Fruit fly (Drosophila melanogaster) whole organism, prepupa: Measurements from ENCODE around the gene CG4218.

Source experiments
- CG10669 ChIP-seq: fragments of 200-800 bp; sonication (Bioruptor generic); optimal IDR thresholded peaks from 3 replicates; lab custom pipeline; 2018; ENCODE audit warnings: missing biosample characterization, mild to moderate bottlenecking, missing genetic modification characterization, moderate library complexity
- CG11294 ChIP-seq: fragments of 200-800 bp; sonication (Bioruptor generic); IDR thresholded peaks from 2 replicates; pipeline ENCODE4 v1.3.6; 2022; ENCODE audit warnings: missing biosample characterization, missing genetic modification characterization
- CG11762 ChIP-seq: fragments of 200-800 bp; sonication (Bioruptor generic); optimal IDR thresholded peaks from 3 replicates; lab custom pipeline; 2016; ENCODE audit warnings: missing biosample characterization, missing genetic modification characterization; ENCODE audit not compliant: insufficient read depth
- CG11902 ChIP-seq: fragments of 200-800 bp; sonication (Bioruptor generic); optimal IDR thresholded peaks from 3 replicates; lab custom pipeline; 2016; ENCODE audit warnings: missing biosample characterization, missing genetic modification characterization
- CG1621 ChIP-seq: fragments of 200-800 bp; sonication (Bioruptor generic); optimal IDR thresholded peaks from 3 replicates; lab custom pipeline; 2018; ENCODE audit warnings: missing biosample characterization, mild to moderate bottlenecking, missing genetic modification characterization
- CG3032 ChIP-seq: fragments of 200-800 bp; optimal IDR thresholded peaks from 2 replicates; lab custom pipeline; 2019; ENCODE audit warnings: missing biosample characterization, mild to moderate bottlenecking, missing genetic modification characterization, moderate library complexity
- CG31627 ChIP-seq: fragments of 200-800 bp; sonication (Bioruptor generic); optimal IDR thresholded peaks from 3 replicates; lab custom pipeline; 2016; ENCODE audit warnings: missing biosample characterization, missing genetic modification characterization
- CG32006 ChIP-seq: fragments of 200-800 bp; sonication (Bioruptor generic); optimal IDR thresholded peaks from 3 replicates; lab custom pipeline; 2017; ENCODE audit warnings: missing biosample characterization, mild to moderate bottlenecking, missing genetic modification characterization
- CG34406 ChIP-seq: fragments of 200-800 bp; sonication (Bioruptor generic); optimal IDR thresholded peaks from 3 replicates; lab custom pipeline; 2016; ENCODE audit warnings: missing biosample characterization, missing genetic modification characterization
- CG3919 ChIP-seq: fragments of 200-800 bp; sonication (Bioruptor generic); optimal IDR thresholded peaks from 3 replicates; lab custom pipeline; 2016; ENCODE audit warnings: missing biosample characterization, missing genetic modification characterization
- CG6163 ChIP-seq: fragments of 200-800 bp; sonication (Bioruptor generic); IDR thresholded peaks from 3 replicates; pipeline ENCODE4 v1.3.6; 2022; ENCODE audit warnings: missing biosample characterization, missing genetic modification characterization
- CG6276 ChIP-seq: fragments of 200-800 bp; sonication (Bioruptor generic); optimal IDR thresholded peaks from 2 replicates; lab custom pipeline; 2017; ENCODE audit warnings: missing biosample characterization, mild to moderate bottlenecking, missing genetic modification characterization
- CG6792 ChIP-seq: fragments of 200-800 bp; sonication (Bioruptor generic); optimal IDR thresholded peaks from 3 replicates; lab custom pipeline; 2016; ENCODE audit warnings: missing biosample characterization, missing genetic modification characterization
- CG6808 ChIP-seq: fragments of 200-800 bp; sonication (Bioruptor generic); optimal IDR thresholded peaks from 3 replicates; lab custom pipeline; 2017; ENCODE audit warnings: missing biosample characterization, missing genetic modification characterization, mild to moderate bottlenecking, moderate library complexity, missing genetic modification reagents
- CG6854 ChIP-seq: fragments of 200-800 bp; sonication (Bioruptor generic); optimal IDR thresholded peaks from 2 replicates; lab custom pipeline; 2017; ENCODE audit warnings: missing biosample characterization, mild to moderate bottlenecking, missing genetic modification characterization
- CG8119 ChIP-seq: fragments of 200-800 bp; sonication (Bioruptor generic); IDR thresholded peaks from 3 replicates; pipeline ENCODE4 v1.3.6; 2022; ENCODE audit warnings: missing biosample characterization, missing genetic modification characterization
- CG8319 ChIP-seq: fragments of 200-800 bp; sonication (Bioruptor generic); optimal IDR thresholded peaks from 3 replicates; lab custom pipeline; 2016; ENCODE audit warnings: missing biosample characterization, missing genetic modification characterization
- CG9139 ChIP-seq: fragments of 200-800 bp; sonication (Bioruptor generic); optimal IDR thresholded peaks from 3 replicates; lab custom pipeline; 2017; ENCODE audit warnings: missing biosample characterization, mild to moderate bottlenecking, missing genetic modification characterization
- Eip75B ChIP-seq: fragments of 200-800 bp; sonication (Bioruptor generic); optimal IDR thresholded peaks from 3 replicates; lab custom pipeline; 2016; ENCODE audit warnings: missing biosample characterization, missing genetic modification characterization
- Eip78C ChIP-seq: fragments of 200-800 bp; sonication (Bioruptor generic); peaks from one replicate; lab custom pipeline; 2016; ENCODE audit warnings: missing biosample characterization, missing genetic modification characterization
- Eip93F ChIP-seq: fragments of 200-800 bp; sonication (Bioruptor generic); optimal IDR thresholded peaks from 2 replicates; lab custom pipeline; 2016; ENCODE audit warnings: missing biosample characterization, mild to moderate bottlenecking, missing genetic modification characterization
- Ets21C ChIP-seq: fragments of 200-800 bp; sonication (Bioruptor generic); optimal IDR thresholded peaks from 3 replicates; lab custom pipeline; 2016; ENCODE audit warnings: missing biosample characterization, missing genetic modification characterization
- Ets96B ChIP-seq: fragments of 200-800 bp; optimal IDR thresholded peaks from 2 replicates; lab custom pipeline; 2019; ENCODE audit warnings: missing biosample characterization, mild to moderate bottlenecking, missing genetic modification characterization, moderate library complexity
- Gug ChIP-seq: fragments of 200-800 bp; sonication (Bioruptor generic); IDR thresholded peaks from 2 replicates; pipeline ENCODE4 v1.3.6; 2022; ENCODE audit warnings: missing biosample characterization, missing genetic modification characterization
- Hr38 ChIP-seq: sonication (Bioruptor generic); optimal IDR thresholded peaks from 2 replicates; lab custom pipeline; 2016; ENCODE audit warnings: missing biosample characterization, missing genetic modification characterization
- Hr39 ChIP-seq: fragments of 200-800 bp; sonication (Bioruptor generic); optimal IDR thresholded peaks from 2 replicates; lab custom pipeline; 2016; ENCODE audit warnings: missing biosample characterization, missing genetic modification characterization
- Hr4 ChIP-seq: fragments of 200-800 bp; sonication (Bioruptor generic); optimal IDR thresholded peaks from 3 replicates; lab custom pipeline; 2016; ENCODE audit warnings: missing biosample characterization, missing genetic modification characterization
- Lpt ChIP-seq: fragments of 200-800 bp; sonication (Bioruptor generic); optimal IDR thresholded peaks from 3 replicates; lab custom pipeline; 2016; ENCODE audit warnings: missing biosample characterization, missing genetic modification characterization
- OdsH ChIP-seq: fragments of 200-800 bp; sonication (Bioruptor generic); optimal IDR thresholded peaks from 3 replicates; lab custom pipeline; 2016; ENCODE audit warnings: missing biosample characterization, missing genetic modification characterization
- Smox ChIP-seq: fragments of 200-800 bp; sonication (Bioruptor generic); optimal IDR thresholded peaks from 3 replicates; lab custom pipeline; 2016; ENCODE audit warnings: missing biosample characterization, missing genetic modification characterization
- Sox15 ChIP-seq: fragments of 200-800 bp; sonication (Bioruptor generic); optimal IDR thresholded peaks from 3 replicates; lab custom pipeline; 2016; ENCODE audit warnings: missing biosample characterization, missing genetic modification characterization
- achi ChIP-seq: fragments of 200-800 bp; sonication (Bioruptor generic); optimal IDR thresholded peaks from 3 replicates; lab custom pipeline; 2016; ENCODE audit warnings: missing biosample characterization, missing genetic modification characterization
- acj6 ChIP-seq: fragments of 200-800 bp; sonication (Bioruptor generic); optimal IDR thresholded peaks from 3 replicates; lab custom pipeline; 2016; ENCODE audit warnings: missing biosample characterization, missing genetic modification characterization
- cyc ChIP-seq: fragments of 200-800 bp; sonication (Bioruptor generic); optimal IDR thresholded peaks from 3 replicates; lab custom pipeline; 2016; ENCODE audit warnings: missing biosample characterization, missing genetic modification characterization
- dsx ChIP-seq: fragments of 200-800 bp; optimal IDR thresholded peaks from 3 replicates; lab custom pipeline; 2019; ENCODE audit warnings: missing biosample characterization, mild to moderate bottlenecking, missing genetic modification characterization, moderate library complexity; ENCODE audit not compliant: poor library complexity, severe bottlenecking
- eg ChIP-seq: fragments of 200-800 bp; sonication (Bioruptor generic); IDR thresholded peaks from 3 replicates; pipeline ENCODE4 v1.3.6; 2022; ENCODE audit warnings: missing biosample characterization, missing genetic modification characterization
- fd59A ChIP-seq: fragments of 200-800 bp; sonication (Bioruptor generic); optimal IDR thresholded peaks from 2 replicates; lab custom pipeline; 2017; ENCODE audit warnings: missing biosample characterization, mild to moderate bottlenecking, missing genetic modification characterization, missing genetic modification reagents
- fd85E ChIP-seq: fragments of 200-800 bp; sonication (Bioruptor generic); optimal IDR thresholded peaks from 3 replicates; lab custom pipeline; 2016; ENCODE audit warnings: missing biosample characterization, missing genetic modification characterization
- lz ChIP-seq: fragments of 200-800 bp; sonication (Bioruptor generic); optimal IDR thresholded peaks from 3 replicates; lab custom pipeline; 2016; ENCODE audit warnings: missing biosample characterization, missing genetic modification characterization
- net ChIP-seq: fragments of 200-800 bp; sonication (Bioruptor generic); optimal IDR thresholded peaks from 3 replicates; lab custom pipeline; 2016; ENCODE audit warnings: missing biosample characterization, missing genetic modification characterization
- pdm3 ChIP-seq: fragments of 200-800 bp; sonication (Bioruptor generic); optimal IDR thresholded peaks from 3 replicates; lab custom pipeline; 2016; ENCODE audit warnings: missing biosample characterization, missing genetic modification characterization
- salr ChIP-seq, 2 experiments: fragments of 200-800 bp; sonication (Bioruptor generic); optimal IDR thresholded peaks; 3 replicates each; lab custom pipeline; 2016 to 2018; ENCODE audit warnings: missing biosample characterization in 2 of 2, missing genetic modification characterization in 2 of 2, mild to moderate bottlenecking in 1 of 2
- spab ChIP-seq: fragments of 200-800 bp; sonication (Bioruptor generic); optimal IDR thresholded peaks from 2 replicates; lab custom pipeline; 2017; ENCODE audit warnings: missing biosample characterization, mild to moderate bottlenecking, missing genetic modification characterization, missing genetic modification reagents
- svp ChIP-seq: fragments of 200-800 bp; sonication (Bioruptor generic); peaks from one replicate; lab custom pipeline; 2016; ENCODE audit warnings: missing biosample characterization, missing genetic modification characterization
- topi ChIP-seq: fragments of 200-800 bp; sonication (Bioruptor generic); optimal IDR thresholded peaks from 3 replicates; lab custom pipeline; 2016; ENCODE audit warnings: missing biosample characterization, missing genetic modification characterization
- vri ChIP-seq: fragments of 200-800 bp; sonication (Bioruptor generic); optimal IDR thresholded peaks from 3 replicates; lab custom pipeline; 2016; ENCODE audit warnings: missing biosample characterization, mild to moderate bottlenecking, missing genetic modification characterization

Gene CG4218

dm6 chr2L:14573216-14573909 lies 24.5 kb upstream of the CG4218 start (continued):
- TF ChIP-seq Ets21C: peak; percentile 78
- TF ChIP-seq lz (GFP tag; lab: Kevin White, UChicago): peak; percentile 88
- peak; percentile 67 for TF ChIP-seq CG8319 (GFP tag; lab: Kevin White, UChicago)
- TF ChIP-seq fd85E (GFP tag; lab: Kevin White, UChicago): peak; percentile 47
- TF ChIP-seq Hr39 (GFP tag; lab: Kevin White, UChicago): peak; percentile 79
- no peak for TF ChIP-seq CG9139 (GFP tag; lab: Kevin White, UChicago)
- TF ChIP-seq salr (GFP tag; optimal IDR thresholded peaks at IDR 0.05; lab: Kevin White, UChicago): peak in 1 of 2 experiments; percentile 0
- peak; percentile 81 for TF ChIP-seq Hr4 (GFP tag; lab: Kevin White, UChicago)
- TF ChIP-seq CG32006 (GFP tag; lab: Kevin White, UChicago): peak; percentile 63
- TF ChIP-seq Lpt (GFP tag; lab: Kevin White, UChicago): peak; percentile 28
- TF ChIP-seq CG6792 (GFP tag; lab: Kevin White, UChicago): peak; percentile 87
- TF ChIP-seq CG3032: peak; percentile 31

DNA sequence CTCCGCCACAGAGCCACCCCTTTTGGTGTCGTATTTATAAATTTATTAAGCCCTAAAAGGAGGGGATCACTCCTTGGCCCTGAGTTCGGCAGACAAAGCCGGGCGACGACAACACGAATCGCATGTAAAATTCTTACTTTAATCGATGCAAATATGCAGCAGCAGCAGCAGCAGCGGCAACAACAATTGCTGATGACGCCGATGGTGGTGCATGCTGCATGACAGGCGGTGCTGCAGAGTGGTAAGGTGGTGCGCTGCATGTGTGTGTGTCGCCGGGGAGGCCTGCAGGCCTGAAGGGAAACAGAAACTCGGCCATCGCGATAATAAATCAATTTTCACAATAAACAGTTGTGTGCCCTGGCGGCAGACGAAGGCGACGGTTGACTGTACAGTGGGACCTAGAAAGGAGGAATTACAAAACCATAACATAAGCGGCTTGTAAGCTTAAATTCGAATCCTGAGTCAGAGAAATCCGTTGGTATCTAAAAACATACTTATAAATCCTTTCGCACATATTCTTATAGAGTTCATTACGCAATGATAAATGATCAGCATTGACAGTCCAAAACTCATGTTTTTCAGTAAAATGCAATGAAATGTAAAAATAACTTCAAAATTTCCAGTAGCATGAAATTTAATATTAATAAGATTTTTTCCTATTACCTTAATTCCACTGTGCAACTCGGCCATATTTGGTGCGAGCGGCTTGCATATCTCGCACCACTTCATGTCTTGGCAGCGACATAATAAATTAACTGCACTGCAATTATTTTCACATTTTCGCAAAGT lies 23.0 kb upstream of the CG4218 start:
- no peak for TF ChIP-seq CG11902 (GFP tag; lab: Kevin White, UChicago)
- no peak for TF ChIP-seq CG1621 (tag; lab: Kevin White, UChicago)
- peak; percentile 29 for TF ChIP-seq CG10669 (GFP tag; lab: Kevin White, UChicago)
- TF ChIP-seq Eip93F: no peak
- peak; percentile 52 for TF ChIP-seq CG6808 (GFP tag; lab: Kevin White, UChicago)
- peak; percentile 13 for TF ChIP-seq CG3032
- no peak for TF ChIP-seq Ets96B
- no peak for TF ChIP-seq CG11294 (GFP tag; lab: Robert Waterston, UW)
- peak; percentile 53 for TF ChIP-seq achi (GFP tag; lab: Kevin White, UChicago)
- peak; percentile 25 for TF ChIP-seq CG32006 (GFP tag; lab: Kevin White, UChicago)
- no peak for TF ChIP-seq Gug (GFP tag; lab: Robert Waterston, UW)
- no peak for TF ChIP-seq vri
- no peak for TF ChIP-seq eg (GFP tag; lab: Robert Waterston, UW)
- peak; percentile 22 for TF ChIP-seq cyc (GFP tag; lab: Kevin White, UChicago)
- no peak for TF ChIP-seq CG6276 (GFP tag; lab: Kevin White, UChicago)
- TF ChIP-seq CG11762 (GFP tag; lab: Kevin White, UChicago): peak; percentile 19
- peak; percentile 27 for TF ChIP-seq spab (GFP tag; lab: Kevin White, UChicago)
- TF ChIP-seq fd59A (GFP tag; lab: Kevin White, UChicago): peak; percentile 53
- no peak for TF ChIP-seq CG9139 (GFP tag; lab: Kevin White, UChicago)
- TF ChIP-seq CG3919 (GFP tag; lab: Kevin White, UChicago): peak; percentile 8
- peak; percentile 60 for TF ChIP-seq Smox (GFP tag; lab: Kevin White, UChicago)
- peak; percentile 36 for TF ChIP-seq CG8319 (GFP tag; lab: Kevin White, UChicago)
- TF ChIP-seq CG8119 (GFP tag; lab: Robert Waterston, UW): peak; percentile 64; the same call in 2 of the 3 replicates
- TF ChIP-seq CG34406 (GFP tag; lab: Kevin White, UChicago): peak; percentile 37
- TF ChIP-seq Eip78C (GFP tag; lab: Kevin White, UChicago): peak; percentile 86
- TF ChIP-seq svp (GFP tag; lab: Kevin White, UChicago): peak; percentile 83
- peak; percentile 54 for TF ChIP-seq acj6
- TF ChIP-seq CG6854 (GFP tag; lab: Kevin White, UChicago): peak; percentile 39
- peak; percentile 43 for TF ChIP-seq CG6792 (GFP tag; lab: Kevin White, UChicago)
- peak; percentile 14 for TF ChIP-seq pdm3 (GFP tag; lab: Kevin White, UChicago)
- TF ChIP-seq topi (GFP tag; lab: Kevin White, UChicago): peak; percentile 22
- no peak for TF ChIP-seq fd85E (GFP tag; lab: Kevin White, UChicago)
- TF ChIP-seq Hr38 (GFP tag; lab: Kevin White, UChicago): no peak
- peak; percentile 16 for TF ChIP-seq net
- TF ChIP-seq Eip75B (GFP tag; lab: Kevin White, UChicago): peak; percentile 83
- peak; percentile 7 for TF ChIP-seq Sox15 (GFP tag; lab: Kevin White, UChicago)
- TF ChIP-seq CG31627 (GFP tag; lab: Kevin White, UChicago): peak; percentile 33
- TF ChIP-seq dsx (GFP tag; lab: Kevin White, UChicago): no peak
- TF ChIP-seq Ets21C: no peak
- TF ChIP-seq Hr4 (GFP tag; lab: Kevin White, UChicago): peak; percentile 21
- peak; percentile 9; the same call in 1 of the 3 replicates for TF ChIP-seq CG6163
- TF ChIP-seq OdsH: peak; percentile 44
